Fruit fly (Drosophila melanogaster): ENCODE data around the gene Pp2B-14D.

dm6 chrX:16587668-16588046, 27.8 kb upstream of the Pp2B-14D start, which contains the start of gene CG13014:
- TF ChIP-seq HmgZ (tag; optimal IDR thresholded peaks at IDR 0.05) (no peak), CG3281 (GFP tag; optimal IDR thresholded peaks at IDR 0.05) (no peak), D19B (GFP tag; optimal IDR thresholded peaks at IDR 0.05) (no peak), wdn (GFP tag; IDR thresholded peaks at IDR 0.05) (no peak), ato (GFP tag; IDR thresholded peaks at IDR 0.05; ENCODE audit: partially characterized antibody) (no peak), bcd (GFP tag; optimal IDR thresholded peaks at IDR 0.05) (no peak)

Measured in whole organism, embryonic.